Worm (Caenorhabditis elegans): ENCODE results near the gene bath-37.

ce11 chrIV:12089551-12089950, 20.9 kb downstream of the bath-37 start, which contains the start of gene F11A10.6:
- TF ChIP-seq him-1 (tag; optimal IDR thresholded peaks at IDR 0.05) (no peak), W03F9.2 (tag; optimal IDR thresholded peaks at IDR 0.05) (no peak), dao-5 (tag; optimal IDR thresholded peaks at IDR 0.05) (no peak)

Data from whole organism, L4/young adult.